Worm (Caenorhabditis elegans): ENCODE data around the gene plpr-1.

DNA sequence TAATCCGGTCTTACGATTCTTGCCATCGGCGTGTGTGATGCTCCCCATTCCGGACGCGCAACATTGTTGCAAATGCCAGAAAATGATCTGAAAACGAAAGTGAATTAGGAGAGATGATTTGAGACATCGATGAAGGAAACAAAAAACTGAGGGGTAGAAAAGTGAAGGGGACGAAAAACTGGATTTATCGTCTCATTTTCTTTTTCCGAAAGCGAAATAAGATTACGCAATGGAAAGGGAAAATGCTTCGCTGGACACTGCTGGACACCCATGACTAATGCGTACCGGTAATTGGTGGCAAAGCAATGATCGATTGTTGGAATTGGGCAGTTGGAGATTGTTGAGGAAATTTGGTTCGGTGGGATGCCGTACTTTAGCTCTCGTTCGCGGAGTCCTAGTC is 24.4 kb downstream of the plpr-1 start:
- TF ChIP-seq dao-5 (tag; optimal IDR thresholded peaks at IDR 0.05) (no peak), him-1 (tag; optimal IDR thresholded peaks at IDR 0.05) (no peak)
